Fruit fly (Drosophila melanogaster): Measurements from ENCODE around the gene Top2.

Top2 gene

DNA sequence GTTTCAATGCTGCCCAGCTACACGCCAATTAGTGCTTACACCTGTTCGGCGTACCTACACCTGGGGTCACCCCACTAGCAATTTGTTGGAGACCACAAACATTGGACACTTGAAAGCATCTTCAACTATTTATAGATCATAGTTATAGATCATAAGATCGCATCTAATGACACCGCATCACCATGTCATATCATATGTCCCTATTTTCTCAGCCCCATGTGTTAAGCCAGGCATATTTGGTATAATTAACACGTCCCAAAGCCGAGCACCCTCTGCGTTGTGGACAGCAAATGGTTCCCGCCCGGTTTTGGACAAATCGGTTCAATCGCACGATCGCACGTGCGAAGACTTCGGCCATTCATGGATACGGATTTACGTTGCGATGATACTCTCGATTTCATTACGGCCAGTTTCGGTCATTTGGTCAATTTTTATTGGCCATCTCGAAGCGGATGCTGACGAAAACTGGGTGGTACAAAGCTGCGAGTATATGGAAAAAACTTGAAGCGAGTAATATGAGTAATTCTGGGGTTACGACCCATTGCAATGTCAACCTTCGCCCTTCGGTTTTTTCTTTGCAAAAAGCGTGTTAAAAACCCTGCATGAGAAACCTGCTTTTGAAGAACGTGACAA lies 13.6 kb downstream of the Top2 start (continued):
- peak; percentile 25 for TF ChIP-seq ac (GFP tag; optimal IDR thresholded peaks at IDR 0.05)
- peak; percentile 58; the same call in 1 of the 2 replicates for TF ChIP-seq CG7372 (GFP tag; IDR thresholded peaks at IDR 0.05)
- TF ChIP-seq CG10462 (GFP tag; optimal IDR thresholded peaks at IDR 0.05), result peak; percentile 66
- peak; percentile 34 for TF ChIP-seq kah (GFP tag; optimal IDR thresholded peaks at IDR 0.05)
- peak; percentile 88 for TF ChIP-seq HLH54F (GFP tag; optimal IDR thresholded peaks at IDR 0.05)
- TF ChIP-seq Dref (GFP tag; IDR thresholded peaks at IDR 0.05), result no peak
- peak; percentile 62 for TF ChIP-seq CG9817 (tag; optimal IDR thresholded peaks at IDR 0.05)
- no peak for TF ChIP-seq sim (GFP tag; IDR thresholded peaks at IDR 0.05)
- TF ChIP-seq Sry-δ (GFP tag; optimal IDR thresholded peaks at IDR 0.05), result peak; percentile 9
- peak; percentile 79 for TF ChIP-seq Ptx1 (GFP tag; IDR thresholded peaks at IDR 0.05)
- no peak for TF ChIP-seq CG6765 (GFP tag; optimal IDR thresholded peaks at IDR 0.05)
- TF ChIP-seq CG3163 (GFP tag; optimal IDR thresholded peaks at IDR 0.05), result peak; percentile 48
- peak; percentile 41 for TF ChIP-seq disco-r (GFP tag; optimal IDR thresholded peaks at IDR 0.05)
- peak; percentile 93 for TF ChIP-seq CoRest (tag; optimal IDR thresholded peaks at IDR 0.05)
- peak; percentile 88 for TF ChIP-seq fd3F (GFP tag; optimal IDR thresholded peaks at IDR 0.05)
- TF ChIP-seq CG8089 (GFP tag; optimal IDR thresholded peaks at IDR 0.05), result peak; percentile 54
- peak; percentile 93 for TF ChIP-seq CG15601 (tag; optimal IDR thresholded peaks at IDR 0.05)
- TF ChIP-seq tap (tag; optimal IDR thresholded peaks at IDR 0.05), result peak; percentile 72
- TF ChIP-seq usp (GFP tag; optimal IDR thresholded peaks at IDR 0.05), result no peak
- peak; percentile 64 for TF ChIP-seq Side (GFP tag; optimal IDR thresholded peaks at IDR 0.05)
- no peak for TF ChIP-seq Tbp (GFP tag; optimal IDR thresholded peaks at IDR 0.05)
- peak; percentile 26 for TF ChIP-seq CG10274 (GFP tag; optimal IDR thresholded peaks at IDR 0.05)
- TF ChIP-seq CG6175 (GFP tag; IDR thresholded peaks at IDR 0.05), result no peak
- peak; percentile 58 for TF ChIP-seq Atf3 (GFP tag; optimal IDR thresholded peaks at IDR 0.05)
- no peak for TF ChIP-seq pfk (GFP tag; optimal IDR thresholded peaks at IDR 0.05)
- 0 out of 3 replicates have a peak, but pooled peaks have one; percentile 52 for TF ChIP-seq jigr1 (GFP tag; IDR thresholded peaks at IDR 0.05)
- TF ChIP-seq CG6254 (GFP tag; optimal IDR thresholded peaks at IDR 0.05), result peak; percentile 46
- peak; percentile 86 for TF ChIP-seq CG12219 (GFP tag; optimal IDR thresholded peaks at IDR 0.05)
- peak; percentile 82 for TF ChIP-seq Fer1 (GFP tag; optimal IDR thresholded peaks at IDR 0.05)
- no peak for TF ChIP-seq cad (GFP tag; optimal IDR thresholded peaks at IDR 0.05)
- TF ChIP-seq CG5180 (GFP tag; optimal IDR thresholded peaks at IDR 0.05), result peak; percentile 37
- peak; percentile 77 for TF ChIP-seq ind (GFP tag; optimal IDR thresholded peaks at IDR 0.05)
- peak; percentile 5 for TF ChIP-seq CTCF (GFP tag; optimal IDR thresholded peaks at IDR 0.05)
- TF ChIP-seq ftz-f1 (GFP tag; optimal IDR thresholded peaks at IDR 0.05), result no peak
- no peak for TF ChIP-seq CG4282 (GFP tag; optimal IDR thresholded peaks at IDR 0.05)
- TF ChIP-seq bsh (GFP tag; optimal IDR thresholded peaks at IDR 0.05), result peak in 1 of 2 experiments; percentile 77
- 0 out of 2 replicates have a peak, but pooled peaks have one; percentile 24 for TF ChIP-seq Scr (GFP tag; IDR thresholded peaks at IDR 0.05; ENCODE audit: partially characterized antibody)
- TF ChIP-seq Dfd (GFP tag; optimal IDR thresholded peaks at IDR 0.05), result no peak
- TF ChIP-seq btn (GFP tag; optimal IDR thresholded peaks at IDR 0.05), result peak; percentile 52
- TF ChIP-seq Meics (GFP tag; optimal IDR thresholded peaks at IDR 0.05), result peak; percentile 81
- TF ChIP-seq H2.0 (GFP tag; IDR thresholded peaks at IDR 0.05), result peak; percentile 91
- no peak for TF ChIP-seq Dip2 (GFP tag; IDR thresholded peaks at IDR 0.05)
- TF ChIP-seq CG10979 (tag; optimal IDR thresholded peaks at IDR 0.05), result peak; percentile 73
- peak; percentile 93 for TF ChIP-seq ranshi (GFP tag; IDR thresholded peaks at IDR 0.05)
- TF ChIP-seq CG10366 (GFP tag; IDR thresholded peaks at IDR 0.05), result peak; percentile 96
- peak; percentile 45 for TF ChIP-seq CG33557 (GFP tag; optimal IDR thresholded peaks at IDR 0.05)
- peak; percentile 44 for TF ChIP-seq Atf-2 (GFP tag; optimal IDR thresholded peaks at IDR 0.05)
- TF ChIP-seq CG30403 (GFP tag; optimal IDR thresholded peaks at IDR 0.05), result peak; percentile 91
- TF ChIP-seq Hsf (GFP tag; optimal IDR thresholded peaks at IDR 0.05), result peak; percentile 69
- TF ChIP-seq HLH4C (GFP tag; IDR thresholded peaks at IDR 0.05; ENCODE audit: partially characterized antibody), result no peak
- peak; percentile 57 for TF ChIP-seq gcm2 (GFP tag; optimal IDR thresholded peaks at IDR 0.05)

All from whole organism, embryonic.